Worm (Caenorhabditis elegans): ENCODE results near the gene mdt-15.

Gene mdt-15

ce11 chrIII:5864270-5864669, 30.7 kb upstream of the mdt-15 start, which contains the start of gene rabn-5:
TSS of gene rabn-5 (plus strand) at chrIII:5864553.
- TF ChIP-seq ets-4 (tag; optimal IDR thresholded peaks at IDR 0.05) (peak; percentile 42), unc-42 (tag; optimal IDR thresholded peaks at IDR 0.05) (peak; percentile 58), sox-2 (GFP tag; IDR thresholded peaks at IDR 0.05) (no peak), fkh-10 (GFP tag; optimal IDR thresholded peaks at IDR 0.05) (no peak), unc-55 (GFP tag; optimal IDR thresholded peaks at IDR 0.05) (peak; percentile 12), ceh-45 (GFP tag; IDR thresholded peaks at IDR 0.05) (no peak)

- TF ChIP-seq elt-2 (tag; optimal IDR thresholded peaks at IDR 0.05) (peak; percentile 95), lin-11 (tag; optimal IDR thresholded peaks at IDR 0.05) (no peak), madf-2 (tag; optimal IDR thresholded peaks at IDR 0.05) (no peak), ama-1 (optimal IDR thresholded peaks at IDR 0.05) (no peak), ceh-24 (tag; optimal IDR thresholded peaks at IDR 0.05) (no peak), hlh-30 (tag; optimal IDR thresholded peaks at IDR 0.05; ENCODE audit: insufficient read depth) (no peak), hlh-15 (tag; optimal IDR thresholded peaks at IDR 0.05) (no peak)
Observed at ce11 chrIII:5863774-5864173, 30.2 kb upstream of the mdt-15 start, which contains the start of gene dnpp-1. TSS of gene dnpp-1 (minus strand) at chrIII:5863803.

ce11 chrIII:5859008-5859407, 25.5 kb upstream of the mdt-15 start, which contains the start of gene dpf-4:
TSS of gene dpf-4 (plus strand) at chrIII:5859308.
- no peak for TF ChIP-seq hlh-6 (tag; optimal IDR thresholded peaks at IDR 0.05)
- no peak for TF ChIP-seq elt-2 (tag; optimal IDR thresholded peaks at IDR 0.05)
- no peak for TF ChIP-seq npax-4 (tag; optimal IDR thresholded peaks at IDR 0.05)
- no peak for TF ChIP-seq ceh-19 (GFP tag; optimal IDR thresholded peaks at IDR 0.05)
- no peak for TF ChIP-seq ceh-45 (GFP tag; IDR thresholded peaks at IDR 0.05)
- TF ChIP-seq nhr-11 (tag; optimal IDR thresholded peaks at IDR 0.05), result no peak
- TF ChIP-seq Y22D7AL.16 (tag; optimal IDR thresholded peaks at IDR 0.05), result no peak
- no peak for TF ChIP-seq gmeb-2 (tag; optimal IDR thresholded peaks at IDR 0.05)
- TF ChIP-seq elt-4 (tag; optimal IDR thresholded peaks at IDR 0.05), result no peak
- no peak for TF ChIP-seq hlh-15 (tag; optimal IDR thresholded peaks at IDR 0.05)

- no peak for TF ChIP-seq Y22D7AL.16 (tag; optimal IDR thresholded peaks at IDR 0.05)
- no peak for TF ChIP-seq F13H6.1 (tag; optimal IDR thresholded peaks at IDR 0.05)
- no peak for TF ChIP-seq hlh-8 (tag; optimal IDR thresholded peaks at IDR 0.05)
- no peak for TF ChIP-seq fkh-6 (tag; optimal IDR thresholded peaks at IDR 0.05)
- no peak for TF ChIP-seq zip-5 (tag; optimal IDR thresholded peaks at IDR 0.05)
- no peak for TF ChIP-seq ttx-3 (tag; optimal IDR thresholded peaks at IDR 0.05)
- peak; percentile 39 for TF ChIP-seq ceh-18 (tag; optimal IDR thresholded peaks at IDR 0.05)
- no peak for TF ChIP-seq nhr-232 (tag; optimal IDR thresholded peaks at IDR 0.05)
- peak; percentile 30 for TF ChIP-seq pha-2 (tag; optimal IDR thresholded peaks at IDR 0.05)
- TF ChIP-seq sox-4 (tag; optimal IDR thresholded peaks at IDR 0.05), result no peak
- peak; percentile 19 for TF ChIP-seq tbx-2 (tag; optimal IDR thresholded peaks at IDR 0.05)
- TF ChIP-seq pat-9 (tag; optimal IDR thresholded peaks at IDR 0.05), result no peak
- TF ChIP-seq hlh-30 (tag; optimal IDR thresholded peaks at IDR 0.05; ENCODE audit: insufficient read depth), result no peak
- TF ChIP-seq fkh-10 (GFP tag; optimal IDR thresholded peaks at IDR 0.05), result no peak
- TF ChIP-seq syd-9 (tag; optimal IDR thresholded peaks at IDR 0.05), result no peak
- TF ChIP-seq ceh-34 (tag; optimal IDR thresholded peaks at IDR 0.05), result peak; percentile 7
- TF ChIP-seq C38D4.7 (GFP tag; optimal IDR thresholded peaks at IDR 0.05), result no peak
- TF ChIP-seq ceh-19 (GFP tag; optimal IDR thresholded peaks at IDR 0.05), result no peak
- TF ChIP-seq dmd-4 (tag; optimal IDR thresholded peaks at IDR 0.05; ENCODE audit: borderline replicate concordance), result no peak
- peak; percentile 56 for TF ChIP-seq unc-55 (GFP tag; optimal IDR thresholded peaks at IDR 0.05)
- no peak for TF ChIP-seq C08G9.2 (tag; optimal IDR thresholded peaks at IDR 0.05)
- TF ChIP-seq lin-11 (tag; optimal IDR thresholded peaks at IDR 0.05), result no peak
- no peak for TF ChIP-seq odd-2 (tag; optimal IDR thresholded peaks at IDR 0.05)
- no peak for TF ChIP-seq pqm-1 (tag; optimal IDR thresholded peaks at IDR 0.05)
- TF ChIP-seq K09A11.1 (tag; optimal IDR thresholded peaks at IDR 0.05; ENCODE audit: insufficient read depth), result no peak
- TF ChIP-seq ceh-30 (tag; optimal IDR thresholded peaks at IDR 0.05), result no peak
- peak; percentile 64 for TF ChIP-seq dve-1 (tag; optimal IDR thresholded peaks at IDR 0.05)
- peak; percentile 26 for TF ChIP-seq unc-86 (tag; optimal IDR thresholded peaks at IDR 0.05)
- peak; percentile 82 for TF ChIP-seq pax-1 (tag; optimal IDR thresholded peaks at IDR 0.05)
- TF ChIP-seq ets-4 (tag; optimal IDR thresholded peaks at IDR 0.05), result peak; percentile 60
- TF ChIP-seq npax-4 (tag; optimal IDR thresholded peaks at IDR 0.05), result no peak
- TF ChIP-seq hlh-6 (tag; optimal IDR thresholded peaks at IDR 0.05), result no peak
- peak; percentile 73 for TF ChIP-seq unc-42 (tag; optimal IDR thresholded peaks at IDR 0.05)
- TF ChIP-seq nfya-1 (tag; optimal IDR thresholded peaks at IDR 0.05), result peak; percentile 76
Observed at ce11 chrIII:5855637-5856179, 22.2 kb upstream of the mdt-15 start, which contains the start of the genes cct-6 and alh-9. TSS of gene cct-6 (minus strand) at chrIII:5855687. TSS of gene alh-9 (plus strand) at chrIII:5856018.
